Worm (Caenorhabditis elegans) whole organism, L2 larva: ENCODE data around the gene sup-18.

Experiments used
- Y55F3AM.14 ChIP-seq: fragments of 200-800 bp; sonication (Bioruptor generic); optimal IDR thresholded peaks from 2 replicates; lab custom pipeline; 2018; ENCODE audit warnings: mild to moderate bottlenecking, missing genetic modification characterization, missing compliant biosample characterization
- ZK546.5 ChIP-seq: sonication (generic microtip); optimal IDR thresholded peaks from 2 replicates; lab custom pipeline; 2017; ENCODE audit warnings: missing biosample characterization, missing genetic modification characterization
- ama-1 ChIP-seq: fragments of 150-350 bp; optimal IDR thresholded peaks from 2 replicates; lab custom pipeline; 2018; ENCODE audit warnings: inconsistent platforms
- blmp-1 ChIP-seq: sonication (generic microtip); optimal IDR thresholded peaks from 2 replicates; lab custom pipeline; 2017; ENCODE audit warnings: missing genetic modification characterization, mild to moderate bottlenecking, missing compliant biosample characterization, antibody characterized with exemption, moderate library complexity; ENCODE audit not compliant: insufficient read depth
- elt-3 ChIP-seq: sonication (generic microtip); optimal IDR thresholded peaks from 2 replicates; lab custom pipeline; 2017; ENCODE audit warnings: missing biosample characterization, missing genetic modification characterization
- lin-39 ChIP-seq: fragments of 150-350 bp; optimal IDR thresholded peaks from 2 replicates; lab custom pipeline; 2014; ENCODE audit warnings: missing biosample characterization, missing genetic modification reagents, missing genetic modification characterization
- lsy-2 ChIP-seq, 2 experiments: fragments of 150-350 bp in 1 of 2; sonication (generic microtip) in 1 of 2; optimal IDR thresholded peaks; 2 replicates each; lab custom pipeline; 2014 to 2017; ENCODE audit warnings: missing biosample characterization in 2 of 2, missing genetic modification characterization in 2 of 2
- mbf-1 ChIP-seq: sonication (generic microtip); optimal IDR thresholded peaks from 2 replicates; lab custom pipeline; 2017; ENCODE audit warnings: missing biosample characterization, missing genetic modification characterization
- nhr-12 ChIP-seq: fragments of 150-350 bp; optimal IDR thresholded peaks from 2 replicates; lab custom pipeline; 2014; ENCODE audit warnings: missing biosample characterization, missing genetic modification characterization

DNA sequence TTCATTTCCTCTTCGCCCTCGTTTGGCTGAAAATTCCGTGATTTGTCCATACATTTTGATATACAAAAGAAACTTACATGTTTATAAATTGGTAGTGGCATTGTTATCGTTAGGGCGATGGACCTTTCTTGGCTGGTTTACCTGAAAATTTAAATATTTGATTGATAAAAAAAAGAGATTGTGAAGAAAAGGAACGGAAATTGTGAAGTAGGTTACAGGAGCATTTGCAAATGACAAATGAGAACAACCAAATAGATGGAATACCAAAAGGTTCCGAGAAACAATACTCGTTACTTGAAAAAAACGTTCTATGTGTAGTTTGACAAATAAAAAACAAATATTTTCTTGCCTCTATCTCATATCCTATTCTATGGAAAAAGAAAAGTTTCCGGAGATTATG lies 35.2 kb downstream of the sup-18 start, which contains the start of gene ZK652.8:
- TF ChIP-seq ZK546.5 (tag; lab: Kevin White, UChicago) (no peak), mbf-1 (tag; lab: Kevin White, UChicago) (no peak), ama-1 (no peak), lin-39 (tag; lab: Kevin White, UChicago) (no peak), Y55F3AM.14 (GFP tag; lab: Kevin White, UChicago) (no peak), lsy-2 (tag; optimal IDR thresholded peaks at IDR 0.05; lab: Kevin White, UChicago) (no peak), elt-3 (tag; lab: Kevin White, UChicago) (no peak), nhr-12 (tag; lab: Kevin White, UChicago) (no peak), blmp-1 (tag; lab: Kevin White, UChicago) (no peak)
